Fruit fly (Drosophila melanogaster): ENCODE results near the gene Kebab.
A peak's percentile ranks its signal among the peaks of the same experiment; 100 is the strongest.

The Kebab gene

dm6 chr2L:2038253-2038955, 6.9 kb upstream of the Kebab start (continued):
- 0 out of 3 replicates have a peak, but pooled peaks have one; percentile 22 for TF ChIP-seq otp (GFP tag; IDR thresholded peaks at IDR 0.05)
- no peak for TF ChIP-seq org-1 (GFP tag; optimal IDR thresholded peaks at IDR 0.05)
- TF ChIP-seq CG14050 (GFP tag; IDR thresholded peaks at IDR 0.05), result no peak
- no peak for TF ChIP-seq Drgx (GFP tag; IDR thresholded peaks at IDR 0.05)
- TF ChIP-seq CG16863 (GFP tag; optimal IDR thresholded peaks at IDR 0.05), result no peak
- TF ChIP-seq CG3163 (GFP tag; optimal IDR thresholded peaks at IDR 0.05), result no peak
- 0 out of 3 replicates have a peak, but pooled peaks have one; percentile 19 for TF ChIP-seq CG17361 (GFP tag; IDR thresholded peaks at IDR 0.05)
- TF ChIP-seq chinmo (GFP tag; IDR thresholded peaks at IDR 0.05; ENCODE audit: partially characterized antibody), result peak; percentile 90; the same call in 2 of the 4 replicates
- no peak for TF ChIP-seq CG10543 (GFP tag; optimal IDR thresholded peaks at IDR 0.05)
- no peak for TF ChIP-seq bcd (GFP tag; optimal IDR thresholded peaks at IDR 0.05)
- no peak for TF ChIP-seq Ets65A (GFP tag)
- TF ChIP-seq tio (GFP tag; optimal IDR thresholded peaks at IDR 0.05), result no peak
- no peak for TF ChIP-seq B-H2 (GFP tag; optimal IDR thresholded peaks at IDR 0.05)
- TF ChIP-seq lbe (GFP tag; optimal IDR thresholded peaks at IDR 0.05), result no peak
- TF ChIP-seq CG13123 (GFP tag; optimal IDR thresholded peaks at IDR 0.05), result no peak
- TF ChIP-seq phol (tag; optimal IDR thresholded peaks at IDR 0.05), result peak; percentile 13
- no peak for TF ChIP-seq ken (GFP tag; IDR thresholded peaks at IDR 0.05)
- TF ChIP-seq sug (tag; optimal IDR thresholded peaks at IDR 0.05), result peak; percentile 9
- no peak for TF ChIP-seq croc (GFP tag; conservative IDR thresholded peaks at IDR 0.05)
- TF ChIP-seq CG7357 (GFP tag; IDR thresholded peaks at IDR 0.05), result no peak
- TF ChIP-seq NFAT (GFP tag; IDR thresholded peaks at IDR 0.05), result no peak
- TF ChIP-seq CG42726 (GFP tag; IDR thresholded peaks at IDR 0.05; ENCODE audit: partially characterized antibody), result no peak
- TF ChIP-seq mam (GFP tag; optimal IDR thresholded peaks at IDR 0.05), result no peak
- TF ChIP-seq jigr1 (GFP tag; IDR thresholded peaks at IDR 0.05), result no peak
- no peak for TF ChIP-seq slou (GFP tag; optimal IDR thresholded peaks at IDR 0.05)
- TF ChIP-seq CG7786 (GFP tag; optimal IDR thresholded peaks at IDR 0.05), result no peak
- peak; percentile 12 for TF ChIP-seq CG3995 (GFP tag; optimal IDR thresholded peaks at IDR 0.05)
- TF ChIP-seq schlank (tag; optimal IDR thresholded peaks at IDR 0.05), result no peak
- TF ChIP-seq Med (GFP tag), result peak; percentile 67
- no peak for TF ChIP-seq run (tag; optimal IDR thresholded peaks at IDR 0.05)
- no peak for TF ChIP-seq ap (GFP tag; IDR thresholded peaks at IDR 0.05)
- TF ChIP-seq onecut (GFP tag; IDR thresholded peaks at IDR 0.05), result peak; percentile 70
- no peak for TF ChIP-seq CG7745 (tag; optimal IDR thresholded peaks at IDR 0.05)
- TF ChIP-seq CG13775 (GFP tag; optimal IDR thresholded peaks at IDR 0.05), result no peak
- no peak for TF ChIP-seq CG34422 (GFP tag; IDR thresholded peaks at IDR 0.05)
- TF ChIP-seq CG1792 (GFP tag; optimal IDR thresholded peaks at IDR 0.05), result peak; percentile 41
- 0 out of 3 replicates have a peak, but pooled peaks have one; percentile 12 for TF ChIP-seq row (GFP tag; IDR thresholded peaks at IDR 0.05)
- no peak for TF ChIP-seq Sox100B (GFP tag; optimal IDR thresholded peaks at IDR 0.05)
- TF ChIP-seq repo (GFP tag; optimal IDR thresholded peaks at IDR 0.05), result no peak
- TF ChIP-seq CG11504 (tag; optimal IDR thresholded peaks at IDR 0.05), result no peak
- no peak for TF ChIP-seq gro (GFP tag; optimal IDR thresholded peaks at IDR 0.05)
- no peak for TF ChIP-seq CG13287 (GFP tag; IDR thresholded peaks at IDR 0.05; ENCODE audit: partially characterized antibody)
- TF ChIP-seq Dref (GFP tag; IDR thresholded peaks at IDR 0.05), result no peak
- TF ChIP-seq sens (GFP tag), result peak; percentile 67
- no peak for TF ChIP-seq ash1 (GFP tag; optimal IDR thresholded peaks at IDR 0.05)
- TF ChIP-seq HLH54F (GFP tag; optimal IDR thresholded peaks at IDR 0.05), result no peak
- peak; percentile 2 for TF ChIP-seq pnt (GFP tag; optimal IDR thresholded peaks at IDR 0.05)
- no peak for TF ChIP-seq ems (GFP tag; optimal IDR thresholded peaks at IDR 0.05)
- no peak for TF ChIP-seq CG1832 (GFP tag; optimal IDR thresholded peaks at IDR 0.05)
- TF ChIP-seq cwo (GFP tag; optimal IDR thresholded peaks at IDR 0.05), result peak; percentile 25
- peak in 1 of 2 experiments; percentile 23 for TF ChIP-seq Pdp1 (GFP tag; optimal IDR thresholded peaks at IDR 0.05)

All from whole organism, embryonic.